Worm (Caenorhabditis elegans) whole organism, L1 larva: ENCODE data around the gene tra-1.

ENCODE experiments used
- C16A3.4 ChIP-seq: fragments of 150-350 bp; optimal IDR thresholded peaks from 2 replicates; lab custom pipeline; 2014; ENCODE audit warnings: missing biosample characterization, missing genetic modification characterization
- F16B12.6 ChIP-seq: fragments of 150-350 bp; optimal IDR thresholded peaks from 2 replicates; lab custom pipeline; 2014; ENCODE audit warnings: missing biosample characterization, missing genetic modification characterization
- Y116A8C.19 ChIP-seq: sonication (generic microtip); optimal IDR thresholded peaks from 2 replicates; lab custom pipeline; 2016; ENCODE audit warnings: missing compliant biosample characterization, missing genetic modification characterization, borderline replicate concordance
- alr-1 ChIP-seq: fragments of 200-800 bp; sonication (Bioruptor generic); optimal IDR thresholded peaks from 2 replicates; lab custom pipeline; 2018; ENCODE audit warnings: borderline replicate concordance, mild to moderate bottlenecking, missing genetic modification characterization, missing compliant biosample characterization
- aly-2 ChIP-seq: fragments of 150-350 bp; optimal IDR thresholded peaks from 2 replicates; lab custom pipeline; 2014; ENCODE audit warnings: missing biosample characterization, missing genetic modification characterization
- blmp-1 ChIP-seq: fragments of 150-350 bp; optimal IDR thresholded peaks from 2 replicates; lab custom pipeline; 2014; ENCODE audit warnings: missing biosample characterization, missing genetic modification characterization
- ceh-63 ChIP-seq: fragments of 200-800 bp; sonication (Bioruptor generic); optimal IDR thresholded peaks from 2 replicates; lab custom pipeline; 2018; ENCODE audit warnings: mild to moderate bottlenecking, missing genetic modification characterization, missing compliant biosample characterization
- ceh-90 ChIP-seq: sonication (generic microtip); optimal IDR thresholded peaks from 2 replicates; lab custom pipeline; 2016; ENCODE audit warnings: missing genetic modification characterization, missing compliant biosample characterization
- ces-1 ChIP-seq: fragments of 150-350 bp; optimal IDR thresholded peaks from 2 replicates; lab custom pipeline; 2014; ENCODE audit warnings: missing biosample characterization, missing genetic modification reagents, missing genetic modification characterization
- dsc-1 ChIP-seq: sonication (generic microtip); optimal IDR thresholded peaks from 2 replicates; lab custom pipeline; 2016; ENCODE audit warnings: mild to moderate bottlenecking, missing genetic modification characterization, missing compliant biosample characterization
- efl-1 ChIP-seq, 4 experiments: fragments of 150-350 bp; optimal IDR thresholded peaks in 3 of 4; peaks in 1 of 4; 1 replicate in 1 of 4; 2 replicates in 3 of 4; lab custom pipeline; 2014; ENCODE audit warnings: missing biosample characterization in 2 of 4, missing genetic modification characterization in 2 of 4, missing genetic modification reagents in 2 of 4
- efl-3 ChIP-seq: fragments of 200-800 bp; sonication (Bioruptor generic); optimal IDR thresholded peaks from 2 replicates; lab custom pipeline; 2018; ENCODE audit warnings: mild to moderate bottlenecking, missing genetic modification characterization, missing compliant biosample characterization
- elt-2 ChIP-seq: sonication (generic microtip); optimal IDR thresholded peaks from 2 replicates; lab custom pipeline; 2016; ENCODE audit warnings: missing genetic modification characterization, mild to moderate bottlenecking, inconsistent platforms, missing compliant biosample characterization, missing genetic modification reagents
- ets-5 ChIP-seq: fragments of 200-800 bp; sonication (Bioruptor generic); IDR thresholded peaks from 2 replicates; pipeline ENCODE4 v1.3.6; 2022; ENCODE audit warnings: missing genetic modification characterization, missing compliant biosample characterization
- fkh-10 ChIP-seq: sonication (generic microtip); optimal IDR thresholded peaks from 2 replicates; lab custom pipeline; 2017; ENCODE audit warnings: missing biosample characterization, missing genetic modification reagents, missing genetic modification characterization
- fkh-4 ChIP-seq: sonication (generic microtip); optimal IDR thresholded peaks from 2 replicates; lab custom pipeline; 2016; ENCODE audit warnings: missing compliant biosample characterization, missing genetic modification characterization, borderline replicate concordance
- fos-1 ChIP-seq: fragments of 150-350 bp; optimal IDR thresholded peaks from 2 replicates; lab custom pipeline; 2014; ENCODE audit warnings: missing biosample characterization, missing genetic modification characterization
- grh-1 ChIP-seq: fragments of 200-800 bp; sonication (Bioruptor generic); IDR thresholded peaks from 2 replicates; pipeline ENCODE4 v1.3.6; 2022; ENCODE audit warnings: missing genetic modification reagents, missing genetic modification characterization, missing compliant biosample characterization
- isw-1 ChIP-seq: fragments of 200-800 bp; sonication (Bioruptor generic); IDR thresholded peaks from 2 replicates; pipeline ENCODE4 v1.3.6; 2022; ENCODE audit warnings: missing genetic modification characterization, missing compliant biosample characterization
- jun-1 ChIP-seq: fragments of 150-350 bp; optimal IDR thresholded peaks from 2 replicates; lab custom pipeline; 2014; ENCODE audit warnings: missing biosample characterization, missing genetic modification reagents, missing genetic modification characterization
- lin-13 ChIP-seq: fragments of 150-350 bp; optimal IDR thresholded peaks from 2 replicates; lab custom pipeline; 2014; ENCODE audit warnings: missing biosample characterization, missing genetic modification reagents, missing genetic modification characterization
- lin-14 ChIP-seq: fragments of 200-800 bp; sonication (Bioruptor generic); optimal IDR thresholded peaks from 2 replicates; lab custom pipeline; 2018; ENCODE audit warnings: mild to moderate bottlenecking, missing genetic modification characterization, moderate library complexity, missing compliant biosample characterization
- lin-35 ChIP-seq, 2 experiments: fragments of 150-350 bp; optimal IDR thresholded peaks; 2 replicates each; lab custom pipeline; 2014; ENCODE audit warnings: missing biosample characterization in 2 of 2, missing genetic modification characterization in 2 of 2, missing genetic modification reagents in 2 of 2
- lir-3 ChIP-seq: sonication (generic microtip); optimal IDR thresholded peaks from 2 replicates; lab custom pipeline; 2016; ENCODE audit warnings: mild to moderate bottlenecking, missing genetic modification characterization, moderate library complexity, missing compliant biosample characterization; ENCODE audit not compliant: poor library complexity
- lsy-2 ChIP-seq, 2 experiments: fragments of 150-350 bp; optimal IDR thresholded peaks; 2 replicates each; lab custom pipeline; 2014; ENCODE audit warnings: missing biosample characterization in 2 of 2, missing genetic modification characterization in 2 of 2
- mdl-1 ChIP-seq, 2 experiments: fragments of 150-350 bp; optimal IDR thresholded peaks; 2 replicates each; lab custom pipeline; 2014 to 2017; ENCODE audit warnings: missing biosample characterization in 2 of 2, missing genetic modification characterization in 2 of 2, inconsistent platforms in 1 of 2
- mep-1 ChIP-seq: fragments of 150-350 bp; optimal IDR thresholded peaks from 2 replicates; lab custom pipeline; 2014; ENCODE audit warnings: missing biosample characterization, missing genetic modification characterization
- nhr-11 ChIP-seq: fragments of 150-350 bp; optimal IDR thresholded peaks from 2 replicates; lab custom pipeline; 2014; ENCODE audit warnings: missing biosample characterization, missing genetic modification characterization
- nhr-237 ChIP-seq: fragments of 150-350 bp; optimal IDR thresholded peaks from 2 replicates; lab custom pipeline; 2014; ENCODE audit warnings: missing biosample characterization, missing genetic modification characterization
- nhr-28 ChIP-seq: fragments of 150-350 bp; optimal IDR thresholded peaks from 2 replicates; lab custom pipeline; 2014; ENCODE audit warnings: missing biosample characterization, missing genetic modification characterization
- nhr-47 ChIP-seq: sonication (generic microtip); optimal IDR thresholded peaks from 2 replicates; lab custom pipeline; 2016; ENCODE audit warnings: mild to moderate bottlenecking, missing genetic modification characterization, moderate library complexity, missing compliant biosample characterization
- nhr-76 ChIP-seq: sonication (generic microtip); optimal IDR thresholded peaks from 2 replicates; lab custom pipeline; 2017; ENCODE audit warnings: missing biosample characterization, missing genetic modification characterization
- nhr-77 ChIP-seq: fragments of 150-350 bp; optimal IDR thresholded peaks from 2 replicates; lab custom pipeline; 2014; ENCODE audit warnings: missing biosample characterization, missing genetic modification characterization
- nhr-84 ChIP-seq: sonication (generic microtip); optimal IDR thresholded peaks from 2 replicates; lab custom pipeline; 2017; ENCODE audit warnings: missing biosample characterization, missing genetic modification characterization
- nhr-90 ChIP-seq: sonication (generic microtip); optimal IDR thresholded peaks from 2 replicates; lab custom pipeline; 2016; ENCODE audit warnings: mild to moderate bottlenecking, missing genetic modification characterization, missing compliant biosample characterization; ENCODE audit not compliant: poor library complexity
- pax-3 ChIP-seq: fragments of 200-800 bp; sonication (Bioruptor generic); optimal IDR thresholded peaks from 2 replicates; lab custom pipeline; 2018; ENCODE audit warnings: mild to moderate bottlenecking, missing genetic modification characterization, moderate library complexity, missing compliant biosample characterization
- pqm-1 ChIP-seq: sonication (generic microtip); optimal IDR thresholded peaks from 3 replicates; lab custom pipeline; 2017; ENCODE audit warnings: missing biosample characterization, missing genetic modification characterization
- rnt-1 ChIP-seq: sonication (generic microtip); optimal IDR thresholded peaks from 2 replicates; lab custom pipeline; 2016; ENCODE audit warnings: mild to moderate bottlenecking, missing genetic modification characterization, moderate library complexity, missing compliant biosample characterization
- skn-1 ChIP-seq: fragments of 150-350 bp; optimal IDR thresholded peaks from 2 replicates; lab custom pipeline; 2014; ENCODE audit warnings: missing biosample characterization, missing genetic modification characterization
- snpc-4 ChIP-seq: fragments of 150-350 bp; optimal IDR thresholded peaks from 2 replicates; lab custom pipeline; 2014; ENCODE audit warnings: missing biosample characterization, missing genetic modification characterization
- sox-4 ChIP-seq: sonication (generic microtip); optimal IDR thresholded peaks from 2 replicates; lab custom pipeline; 2016; ENCODE audit warnings: missing genetic modification characterization, missing compliant biosample characterization
- sptf-1 ChIP-seq: fragments of 150-350 bp; optimal IDR thresholded peaks from 2 replicates; lab custom pipeline; 2014; ENCODE audit warnings: missing biosample characterization, missing genetic modification characterization
- sup-37 ChIP-seq: fragments of 200-800 bp; sonication (Bioruptor generic); optimal IDR thresholded peaks from 2 replicates; lab custom pipeline; 2018; ENCODE audit warnings: mild to moderate bottlenecking, missing genetic modification characterization, missing compliant biosample characterization
- swsn-7 ChIP-seq: sonication (generic microtip); optimal IDR thresholded peaks from 2 replicates; lab custom pipeline; 2016; ENCODE audit warnings: missing genetic modification characterization, missing compliant biosample characterization
- tlp-1 ChIP-seq: fragments of 150-350 bp; optimal IDR thresholded peaks from 2 replicates; lab custom pipeline; 2014; ENCODE audit warnings: missing biosample characterization, missing genetic modification characterization
- unc-62 ChIP-seq: fragments of 150-350 bp; optimal IDR thresholded peaks from 2 replicates; lab custom pipeline; 2014; ENCODE audit warnings: missing biosample characterization, missing genetic modification reagents, missing genetic modification characterization
- unc-86 ChIP-seq: sonication (generic microtip); optimal IDR thresholded peaks from 2 replicates; lab custom pipeline; 2016; ENCODE audit warnings: missing genetic modification characterization, missing compliant biosample characterization
- xbp-1 ChIP-seq: sonication (generic microtip); optimal IDR thresholded peaks from 2 replicates; lab custom pipeline; 2016; ENCODE audit warnings: missing genetic modification characterization, missing compliant biosample characterization
- zip-4 ChIP-seq: fragments of 200-800 bp; sonication (Bioruptor generic); optimal IDR thresholded peaks from 2 replicates; lab custom pipeline; 2018; ENCODE audit warnings: mild to moderate bottlenecking, missing genetic modification characterization, moderate library complexity, missing compliant biosample characterization

The tra-1 gene

ce11 chrIII:11141791-11142490 is 53.1 kb downstream of the tra-1 start, which contains the start of the genes Y47D3A.1 and pola-1 (continued):
- 0 out of 2 replicates have a peak, but pooled peaks have one; percentile 12 for TF ChIP-seq grh-1
- peak; percentile 71 for TF ChIP-seq fos-1
- TF ChIP-seq nhr-237 (tag; lab: Kevin White, UChicago): peak; percentile 69
- TF ChIP-seq sup-37 (GFP tag; lab: Kevin White, UChicago): no peak
- TF ChIP-seq lsy-2 (tag; optimal IDR thresholded peaks at IDR 0.05; lab: Kevin White, UChicago): peak; percentile 77 to 91
- no peak for TF ChIP-seq nhr-28 (tag; lab: Kevin White, UChicago)
- no peak for TF ChIP-seq nhr-76
- TF ChIP-seq mdl-1 (tag; optimal IDR thresholded peaks at IDR 0.05; lab: Kevin White, UChicago): peak in 1 of 2 experiments; percentile 68
- peak; percentile 57 for TF ChIP-seq snpc-4
- TF ChIP-seq isw-1 (GFP tag; lab: Robert Waterston, UW): peak; percentile 82
- peak; percentile 34 for TF ChIP-seq dsc-1 (tag; lab: Kevin White, UChicago)
- no peak for TF ChIP-seq lin-14 (GFP tag; lab: Kevin White, UChicago)
- TF ChIP-seq lir-3: no peak
- TF ChIP-seq lin-13 (GFP tag; lab: Kevin White, UChicago): peak; percentile 77
- no peak for TF ChIP-seq tlp-1
- TF ChIP-seq Y116A8C.19 (tag; lab: Kevin White, UChicago): no peak
- TF ChIP-seq sox-4: peak; percentile 31
- no peak for TF ChIP-seq ces-1 (GFP tag; lab: Kevin White, UChicago)

DNA sequence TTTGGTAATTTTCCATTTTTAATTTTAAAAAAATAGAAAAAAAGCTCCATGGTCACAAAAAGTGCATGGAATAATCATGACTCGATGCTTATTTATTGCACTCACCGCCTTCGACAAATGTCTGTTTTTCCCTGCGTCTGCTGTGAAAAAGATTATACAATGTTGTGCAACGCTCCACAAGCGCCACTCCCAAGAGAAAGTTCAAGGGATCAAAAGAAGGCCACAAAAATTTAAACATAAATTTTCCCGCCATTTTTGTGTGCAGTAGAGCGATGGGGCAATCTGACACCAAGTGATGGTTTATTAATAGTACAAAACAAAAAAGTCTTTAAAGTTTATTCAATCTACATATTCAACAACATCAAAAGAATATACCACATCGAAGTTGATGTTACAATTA is 56.1 kb downstream of the tra-1 start, which contains the start of gene fbxa-128:
fbxa-128 (minus strand) TSS at position 192 of the 400 bp plus-strand sequence.
- TF ChIP-seq aly-2: no peak
- no peak for TF ChIP-seq Y116A8C.19 (tag; lab: Kevin White, UChicago)
- TF ChIP-seq lin-35 (GFP tag; optimal IDR thresholded peaks at IDR 0.05; lab: Kevin White, UChicago): peak; percentile 64 to 68
- TF ChIP-seq ceh-63 (GFP tag; lab: Kevin White, UChicago): no peak
- no peak for TF ChIP-seq nhr-84 (tag; lab: Kevin White, UChicago)
- no peak for TF ChIP-seq F16B12.6 (tag; lab: Kevin White, UChicago)
- no peak for TF ChIP-seq sup-37 (GFP tag; lab: Kevin White, UChicago)
- TF ChIP-seq nhr-11 (tag; lab: Kevin White, UChicago): no peak
- no peak for TF ChIP-seq nhr-76
- TF ChIP-seq nhr-77 (tag; lab: Kevin White, UChicago): no peak
- TF ChIP-seq sptf-1: no peak
- no peak for TF ChIP-seq elt-2 (tag; lab: Kevin White, UChicago)
- peak; percentile 21 for TF ChIP-seq nhr-47
- peak; percentile 5 for TF ChIP-seq xbp-1 (tag; lab: Kevin White, UChicago)
- no peak for TF ChIP-seq ets-5 (GFP tag; lab: Robert Waterston, UW)
- TF ChIP-seq swsn-7 (tag; lab: Kevin White, UChicago): no peak
- no peak for TF ChIP-seq jun-1 (tag; lab: Kevin White, UChicago)
- no peak for TF ChIP-seq rnt-1 (tag; lab: Kevin White, UChicago)
- no peak for TF ChIP-seq nhr-237 (tag; lab: Kevin White, UChicago)
- TF ChIP-seq alr-1 (tag; lab: Kevin White, UChicago): no peak
- no peak for TF ChIP-seq unc-86 (tag; lab: Kevin White, UChicago)
- TF ChIP-seq blmp-1 (tag; lab: Kevin White, UChicago): peak; percentile 18
- peak; percentile 18 for TF ChIP-seq C16A3.4 (tag; lab: Kevin White, UChicago)
- peak; percentile 70 to 77 for TF ChIP-seq efl-1 (optimal IDR thresholded peaks at IDR 0.05; lab: Kevin White, UChicago)
- peak; percentile 79 to 96 for TF ChIP-seq efl-1 (GFP tag; optimal IDR thresholded peaks at IDR 0.05 in 1 of 2; lab: Kevin White, UChicago)
- TF ChIP-seq skn-1 (tag; lab: Kevin White, UChicago): no peak
- no peak for TF ChIP-seq mep-1 (tag; lab: Kevin White, UChicago)
- no peak for TF ChIP-seq tlp-1
- TF ChIP-seq unc-62 (GFP tag; lab: Kevin White, UChicago): no peak
- TF ChIP-seq efl-3 (GFP tag; lab: Kevin White, UChicago): no peak
- TF ChIP-seq lsy-2 (tag; optimal IDR thresholded peaks at IDR 0.05; lab: Kevin White, UChicago): peak in 1 of 2 experiments; percentile 61
- no peak for TF ChIP-seq lin-13 (GFP tag; lab: Kevin White, UChicago)
- no peak for TF ChIP-seq fkh-10 (GFP tag; lab: Kevin White, UChicago)
- TF ChIP-seq ceh-90: no peak
- TF ChIP-seq pqm-1 (tag; lab: Kevin White, UChicago): no peak
- TF ChIP-seq pax-3 (tag; lab: Kevin White, UChicago): no peak
- TF ChIP-seq nhr-28 (tag; lab: Kevin White, UChicago): no peak
- no peak for TF ChIP-seq fkh-4 (tag; lab: Kevin White, UChicago)
- no peak for TF ChIP-seq zip-4
- no peak for TF ChIP-seq sox-4
- TF ChIP-seq mdl-1 (tag; optimal IDR thresholded peaks at IDR 0.05; lab: Kevin White, UChicago): no peak
- TF ChIP-seq nhr-90: peak; percentile 2
